Worm (Caenorhabditis elegans) whole organism, L4 larva: Measurements from ENCODE around the gene srh-271.
"Not testable (repeated sequence)": the region's sequence is repeated elsewhere in the genome, so short reads cannot be mapped to it uniquely, and the experiment has no call there.

Source experiments
- ceh-82 ChIP-seq: sonication (generic microtip); optimal IDR thresholded peaks from 2 replicates; lab custom pipeline; 2017; ENCODE audit warnings: missing biosample characterization, missing genetic modification characterization
- mxl-3 ChIP-seq: fragments of 200-800 bp; sonication (Bioruptor generic); optimal IDR thresholded peaks from 2 replicates; lab custom pipeline; 2018; ENCODE audit warnings: mild to moderate bottlenecking, missing genetic modification characterization, missing compliant biosample characterization

ce11 chrV:2625360-2625759 lies 3.6 kb upstream of the srh-271 start, which contains the start of gene sknr-1:
- TF ChIP-seq mxl-3 (GFP tag; lab: Kevin White, UChicago); ceh-82 (tag; lab: Kevin White, UChicago): not testable (repeated sequence)
